Worm (Caenorhabditis elegans) whole organism, L2 larva: Measurements from ENCODE around the gene let-99.

ENCODE experiments used
- C34F6.9 ChIP-seq: fragments of 150-350 bp; optimal IDR thresholded peaks from 2 replicates; lab custom pipeline; 2014; ENCODE audit warnings: missing biosample characterization, missing genetic modification characterization
- F13H6.1 ChIP-seq: sonication (generic microtip); optimal IDR thresholded peaks from 2 replicates; lab custom pipeline; 2016; ENCODE audit warnings: missing genetic modification characterization, missing compliant biosample characterization
- R02D3.7 ChIP-seq: fragments of 150-350 bp; optimal IDR thresholded peaks from 2 replicates; lab custom pipeline; 2014; ENCODE audit warnings: missing biosample characterization, missing genetic modification characterization
- ZK546.5 ChIP-seq: sonication (generic microtip); optimal IDR thresholded peaks from 2 replicates; lab custom pipeline; 2017; ENCODE audit warnings: missing biosample characterization, missing genetic modification characterization
- alr-1 ChIP-seq: fragments of 150-350 bp; optimal IDR thresholded peaks from 2 replicates; lab custom pipeline; 2014; ENCODE audit warnings: missing biosample characterization, missing genetic modification characterization
- aly-2 ChIP-seq: fragments of 150-350 bp; optimal IDR thresholded peaks from 2 replicates; lab custom pipeline; 2014; ENCODE audit warnings: missing biosample characterization, missing genetic modification characterization
- ceh-16 ChIP-seq: fragments of 150-350 bp; optimal IDR thresholded peaks from 2 replicates; lab custom pipeline; 2014; ENCODE audit warnings: missing biosample characterization, missing genetic modification characterization
- crh-2 ChIP-seq: sonication (generic microtip); optimal IDR thresholded peaks from 2 replicates; lab custom pipeline; 2017; ENCODE audit warnings: missing biosample characterization, missing genetic modification characterization
- elt-1 ChIP-seq: fragments of 150-350 bp; optimal IDR thresholded peaks from 2 replicates; lab custom pipeline; 2014; ENCODE audit warnings: missing biosample characterization, missing genetic modification characterization
- elt-3 ChIP-seq: sonication (generic microtip); optimal IDR thresholded peaks from 2 replicates; lab custom pipeline; 2017; ENCODE audit warnings: missing biosample characterization, missing genetic modification characterization
- fos-1 ChIP-seq: fragments of 150-350 bp; optimal IDR thresholded peaks from 2 replicates; lab custom pipeline; 2014; ENCODE audit warnings: missing biosample characterization, missing genetic modification characterization
- gmeb-1 ChIP-seq: fragments of 150-350 bp; optimal IDR thresholded peaks from 2 replicates; lab custom pipeline; 2014; ENCODE audit warnings: missing biosample characterization, missing genetic modification characterization
- lin-11 ChIP-seq: fragments of 150-350 bp; sonication (generic microtip); optimal IDR thresholded peaks from 2 replicates; lab custom pipeline; 2014; ENCODE audit warnings: missing biosample characterization, missing genetic modification characterization, inconsistent platforms, mixed read lengths
- lin-13 ChIP-seq: fragments of 150-350 bp; optimal IDR thresholded peaks from 2 replicates; lab custom pipeline; 2014; ENCODE audit warnings: missing biosample characterization, missing genetic modification reagents, missing genetic modification characterization
- lsy-2 ChIP-seq, 2 experiments: fragments of 150-350 bp in 1 of 2; sonication (generic microtip) in 1 of 2; optimal IDR thresholded peaks; 2 replicates each; lab custom pipeline; 2014 to 2017; ENCODE audit warnings: missing biosample characterization in 2 of 2, missing genetic modification characterization in 2 of 2
- mbf-1 ChIP-seq: sonication (generic microtip); optimal IDR thresholded peaks from 2 replicates; lab custom pipeline; 2017; ENCODE audit warnings: missing biosample characterization, missing genetic modification characterization
- mdl-1 ChIP-seq, 2 experiments: fragments of 150-350 bp in 1 of 2; sonication (generic microtip) in 1 of 2; optimal IDR thresholded peaks; 2 replicates each; lab custom pipeline; 2017; ENCODE audit warnings: missing biosample characterization in 2 of 2, missing genetic modification characterization in 2 of 2
- nhr-10 ChIP-seq: sonication (generic microtip); optimal IDR thresholded peaks from 2 replicates; lab custom pipeline; 2017; ENCODE audit warnings: missing biosample characterization, missing genetic modification characterization
- nhr-129 ChIP-seq: fragments of 150-350 bp; optimal IDR thresholded peaks from 2 replicates; lab custom pipeline; 2014; ENCODE audit warnings: missing biosample characterization, missing genetic modification characterization
- nhr-23 ChIP-seq: fragments of 150-350 bp; optimal IDR thresholded peaks from 2 replicates; lab custom pipeline; 2014; ENCODE audit warnings: missing biosample characterization, missing genetic modification reagents, missing genetic modification characterization
- nhr-237 ChIP-seq: fragments of 150-350 bp; optimal IDR thresholded peaks from 2 replicates; lab custom pipeline; 2014; ENCODE audit warnings: missing biosample characterization, missing genetic modification characterization
- nhr-6 ChIP-seq: fragments of 150-350 bp; optimal IDR thresholded peaks from 2 replicates; lab custom pipeline; 2014; ENCODE audit warnings: missing biosample characterization, missing genetic modification characterization
- nhr-77 ChIP-seq: fragments of 150-350 bp; optimal IDR thresholded peaks from 2 replicates; lab custom pipeline; 2014; ENCODE audit warnings: missing biosample characterization, missing genetic modification characterization
- peb-1 ChIP-seq: fragments of 150-350 bp; optimal IDR thresholded peaks from 2 replicates; lab custom pipeline; 2014; ENCODE audit warnings: missing biosample characterization, missing genetic modification characterization
- sem-4 ChIP-seq: fragments of 150-350 bp; optimal IDR thresholded peaks from 2 replicates; lab custom pipeline; 2014; ENCODE audit warnings: missing biosample characterization, missing genetic modification reagents, missing genetic modification characterization
- skn-1 ChIP-seq: sonication (generic microtip); optimal IDR thresholded peaks from 2 replicates; lab custom pipeline; 2017; ENCODE audit warnings: missing biosample characterization, missing genetic modification characterization
- sma-9 ChIP-seq, 2 experiments: fragments of 150-350 bp in 1 of 2; sonication (generic microtip) in 1 of 2; optimal IDR thresholded peaks; 2 replicates each; lab custom pipeline; 2014 to 2016; ENCODE audit warnings: missing genetic modification characterization in 2 of 2, mild to moderate bottlenecking in 1 of 2, missing biosample characterization in 1 of 2, missing compliant biosample characterization in 1 of 2, missing genetic modification reagents in 1 of 2, moderate library complexity in 1 of 2
- snpc-4 ChIP-seq: fragments of 150-350 bp; optimal IDR thresholded peaks from 2 replicates; lab custom pipeline; 2014; ENCODE audit warnings: missing biosample characterization, missing genetic modification characterization
- unc-55 ChIP-seq: fragments of 150-350 bp; sonication (generic microtip); optimal IDR thresholded peaks from 3 replicates; lab custom pipeline; 2014; ENCODE audit warnings: missing biosample characterization, missing genetic modification reagents, missing genetic modification characterization
- zag-1 ChIP-seq: fragments of 150-350 bp; optimal IDR thresholded peaks from 2 replicates; lab custom pipeline; 2014; ENCODE audit warnings: missing biosample characterization, missing genetic modification characterization
- ztf-11 ChIP-seq: sonication (generic microtip); optimal IDR thresholded peaks from 2 replicates; lab custom pipeline; 2017; ENCODE audit warnings: missing biosample characterization, missing genetic modification characterization

The let-99 gene

DNA sequence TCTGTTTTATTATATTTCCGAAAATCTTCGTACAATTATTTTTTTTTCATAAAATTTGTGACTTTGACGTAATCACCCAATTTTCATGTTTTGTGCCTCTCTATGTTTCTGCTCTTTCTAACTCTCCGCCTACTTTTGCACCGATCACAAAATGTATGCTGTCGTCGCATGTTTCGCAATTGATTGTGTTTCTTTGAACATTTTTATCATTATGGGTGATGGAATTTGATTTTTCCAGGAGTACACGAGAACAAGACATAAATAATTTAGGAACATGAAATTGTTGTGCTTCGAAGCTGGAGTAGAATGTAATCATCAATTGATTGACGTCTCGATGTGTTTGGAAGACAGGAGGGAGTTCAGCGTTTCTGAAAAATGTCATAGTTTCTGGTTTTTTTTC lies 33.3 kb downstream of the let-99 start:
- TF ChIP-seq R02D3.7 (tag; lab: Kevin White, UChicago) (no peak), nhr-23 (tag; lab: Kevin White, UChicago) (no peak), crh-2 (peak; percentile 25), fos-1 (tag; lab: Kevin White, UChicago) (peak; percentile 85), sma-9 (GFP tag; optimal IDR thresholded peaks at IDR 0.05; lab: Kevin White, UChicago) (peak; percentile 44), sma-9 (tag; optimal IDR thresholded peaks at IDR 0.05; lab: Kevin White, UChicago) (no peak)
- TF ChIP-seq, all 48 proteins: peak for 3

- no peak for TF ChIP-seq F13H6.1 (tag; lab: Kevin White, UChicago)
- no peak for TF ChIP-seq sem-4 (tag; lab: Kevin White, UChicago)
- peak; percentile 29 for TF ChIP-seq fos-1 (tag; lab: Kevin White, UChicago)
- TF ChIP-seq unc-55 (GFP tag; lab: Kevin White, UChicago) = peak; percentile 46
- TF ChIP-seq lin-11 (tag; lab: Kevin White, UChicago) = no peak
- TF ChIP-seq nhr-23 (tag; lab: Kevin White, UChicago) = no peak
- TF ChIP-seq mbf-1 (tag; lab: Kevin White, UChicago) = no peak
- TF ChIP-seq lsy-2 (tag; optimal IDR thresholded peaks at IDR 0.05; lab: Kevin White, UChicago) = peak in 1 of 2 experiments; percentile 67
- TF ChIP-seq C34F6.9 (tag; lab: Kevin White, UChicago) = peak; percentile 50
- no peak for TF ChIP-seq lin-13
- no peak for TF ChIP-seq elt-1
- no peak for TF ChIP-seq nhr-10 (tag; lab: Kevin White, UChicago)
- TF ChIP-seq mdl-1 (tag; optimal IDR thresholded peaks at IDR 0.05; lab: Kevin White, UChicago) = no peak
- no peak for TF ChIP-seq ZK546.5
- TF ChIP-seq gmeb-1 = peak; percentile 63
- no peak for TF ChIP-seq elt-3 (tag; lab: Kevin White, UChicago)
Measured at ce11 chrIV:12605401-12605800, 37.8 kb downstream of the let-99 start, which contains the start of gene Y55D9A.2. Gene Y55D9A.2 (minus strand): TSS chrIV:12605431.

ce11 chrIV:12614624-12615023 lies 47.0 kb downstream of the let-99 start, which contains the start of gene efa-6:
Gene efa-6 (minus strand): TSS chrIV:12614724.
- TF ChIP-seq zag-1 (tag; lab: Kevin White, UChicago) = no peak

- TF ChIP-seq peb-1 (tag; lab: Kevin White, UChicago) (no peak), C34F6.9 (tag; lab: Kevin White, UChicago) (peak; percentile 17), mdl-1 (tag; optimal IDR thresholded peaks at IDR 0.05; lab: Kevin White, UChicago) (no peak), skn-1 (tag; lab: Kevin White, UChicago) (no peak), alr-1 (tag; lab: Kevin White, UChicago) (no peak), nhr-237 (tag; lab: Kevin White, UChicago) (no peak), lsy-2 (tag; optimal IDR thresholded peaks at IDR 0.05; lab: Kevin White, UChicago) (no peak), snpc-4 (tag; lab: Kevin White, UChicago) (no peak), ceh-16 (no peak), nhr-6 (tag; lab: Kevin White, UChicago) (no peak), nhr-129 (tag; lab: Kevin White, UChicago) (peak; percentile 33), nhr-77 (tag; lab: Kevin White, UChicago) (no peak), lin-13 (no peak), nhr-23 (tag; lab: Kevin White, UChicago) (no peak), aly-2 (tag; lab: Kevin White, UChicago) (no peak), F13H6.1 (tag; lab: Kevin White, UChicago) (peak; percentile 27)
Measured at ce11 chrIV:12615122-12615745, 47.6 kb downstream of the let-99 start.

ce11 chrIV:12616943-12617689 lies 49.5 kb downstream of the let-99 start:
- TF ChIP-seq sma-9 (GFP tag; optimal IDR thresholded peaks at IDR 0.05; lab: Kevin White, UChicago) (peak; percentile 27), sma-9 (tag; optimal IDR thresholded peaks at IDR 0.05; lab: Kevin White, UChicago) (no peak), ztf-11 (no peak), unc-55 (GFP tag; lab: Kevin White, UChicago) (peak; percentile 26)
